Fruit fly (Drosophila melanogaster): ENCODE measurements around the gene pie.
A peak's percentile ranks its signal among the peaks of the same experiment; 100 is the strongest.

The pie gene

DNA sequence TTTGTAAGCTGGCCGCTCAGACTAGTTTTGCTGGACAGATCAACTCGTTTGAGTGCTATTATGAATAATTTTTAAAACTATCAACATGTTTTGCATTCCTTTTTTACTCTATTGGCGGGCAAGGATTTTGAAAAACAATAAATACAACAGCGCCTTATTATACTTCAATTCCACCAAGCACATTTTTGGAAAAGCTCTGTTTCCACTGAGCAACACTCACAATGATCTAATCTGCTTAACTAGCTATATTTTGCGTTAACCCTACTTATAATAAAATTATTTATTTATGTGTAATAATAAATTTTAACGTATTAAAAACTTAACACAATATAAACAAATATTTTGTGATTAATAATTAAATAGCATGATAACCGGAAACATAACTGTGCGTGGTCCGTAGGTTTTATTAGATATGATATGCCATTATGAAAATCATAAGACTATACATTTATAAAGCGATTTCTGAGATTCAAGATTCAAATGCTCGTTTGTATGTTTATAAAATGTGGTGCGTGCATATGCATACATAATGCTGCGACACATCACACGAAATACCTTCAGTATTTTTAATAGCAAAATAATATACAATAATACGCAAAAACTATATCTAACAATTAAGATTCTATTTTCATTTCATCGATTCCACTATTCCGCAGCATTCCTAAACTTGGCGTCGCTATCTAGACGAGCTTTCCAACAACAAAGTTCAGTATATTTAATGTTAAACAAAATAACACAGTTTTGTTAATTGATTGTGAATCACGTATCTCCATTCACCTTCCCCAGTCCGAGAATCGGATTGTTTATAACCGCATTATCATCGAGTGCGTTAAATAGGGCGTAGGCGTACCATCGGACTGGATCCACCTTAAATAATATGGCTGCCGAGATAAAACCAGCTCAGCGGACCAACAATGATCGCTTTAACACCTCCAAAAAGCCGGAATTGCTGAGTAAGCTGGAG, at the start of gene pie, which contains the start of gene Wdfy2:
TSS of gene pie (minus strand) at position 138 of the 964 bp plus-strand sequence.
TSS of gene Wdfy2 (plus strand) at position 649 of the 964 bp plus-strand sequence.
- TF ChIP-seq rn (GFP tag; IDR thresholded peaks at IDR 0.05), result no peak
- TF ChIP-seq CG15710 (tag; optimal IDR thresholded peaks at IDR 0.05), result peak; percentile 16

dm6 chr2L:10472257-10472656, 49.7 kb upstream of the pie start:
- no peak for TF ChIP-seq D1 (tag; optimal IDR thresholded peaks at IDR 0.05)
- TF ChIP-seq CG17806 (tag; optimal IDR thresholded peaks at IDR 0.05), result no peak
- TF ChIP-seq CG8159 (tag; optimal IDR thresholded peaks at IDR 0.05), result no peak
- TF ChIP-seq CG12605 (GFP tag; IDR thresholded peaks at IDR 0.05), result no peak
- no peak for TF ChIP-seq Pif1A (GFP tag; optimal IDR thresholded peaks at IDR 0.05)
- TF ChIP-seq Ets98B (GFP tag; IDR thresholded peaks at IDR 0.05), result no peak
- TF ChIP-seq CG14655 (GFP tag; optimal IDR thresholded peaks at IDR 0.05), result no peak
- no peak for TF ChIP-seq rn (GFP tag; IDR thresholded peaks at IDR 0.05)
- no peak for TF ChIP-seq Snoo (tag; optimal IDR thresholded peaks at IDR 0.05)

- TF ChIP-seq Snoo (tag; optimal IDR thresholded peaks at IDR 0.05), result no peak
- 0 out of 2 replicates have a peak, but pooled peaks have one; percentile 11 for TF ChIP-seq CG32121 (GFP tag; IDR thresholded peaks at IDR 0.05)
- TF ChIP-seq CG12605 (GFP tag; IDR thresholded peaks at IDR 0.05), result no peak
- TF ChIP-seq gl (tag; optimal IDR thresholded peaks at IDR 0.05), result no peak
Measured at dm6 chr2L:10470211-10470610, 47.6 kb upstream of the pie start.

DNA sequence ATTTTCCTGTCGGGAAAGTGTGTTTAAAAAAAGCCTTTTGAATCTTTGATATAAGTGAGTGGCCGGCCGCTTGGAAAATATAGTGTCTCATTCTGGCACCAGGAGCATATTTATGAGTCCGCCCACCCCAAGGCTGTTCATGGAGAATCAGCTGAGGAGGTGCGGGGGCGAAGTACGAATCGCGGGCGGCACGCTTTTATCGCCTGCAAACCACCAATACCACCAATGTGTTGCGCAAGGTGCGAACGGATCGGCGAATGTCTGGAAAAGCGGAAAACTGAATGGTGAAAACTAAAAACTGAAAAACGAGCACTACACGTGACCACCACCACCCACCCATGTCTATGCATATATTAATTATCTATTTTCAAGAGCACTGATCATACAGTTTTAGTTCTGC, 46.4 kb upstream of the pie start:
- no peak for TF ChIP-seq CG14655 (GFP tag; optimal IDR thresholded peaks at IDR 0.05)
- no peak for TF ChIP-seq rn (GFP tag; IDR thresholded peaks at IDR 0.05)

DNA sequence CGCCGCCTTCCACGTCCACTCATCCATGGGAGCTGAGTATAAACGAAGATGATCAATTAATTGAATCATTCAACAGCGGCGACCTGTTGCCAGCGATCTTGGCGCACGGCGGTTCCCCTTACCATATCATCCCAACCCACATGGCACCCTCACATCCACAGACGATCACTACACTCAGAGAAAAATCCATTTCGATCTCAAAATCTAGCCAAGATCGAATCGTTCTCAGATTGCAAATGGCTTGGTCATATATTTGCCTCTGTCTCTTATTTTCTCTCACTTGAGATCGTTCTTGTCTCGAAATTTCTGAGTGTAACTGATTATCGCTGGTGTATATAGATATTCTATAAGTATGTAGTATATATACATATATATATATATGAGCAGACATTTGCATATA, 45.8 kb upstream of the pie start:
- TF ChIP-seq CG14655 (GFP tag; optimal IDR thresholded peaks at IDR 0.05) (peak; percentile 59), CG8301 (tag; optimal IDR thresholded peaks at IDR 0.05) (peak; percentile 43), fd96Ca (GFP tag; IDR thresholded peaks at IDR 0.05) (no peak), CG15710 (tag; optimal IDR thresholded peaks at IDR 0.05) (peak; percentile 70), CG10348 (GFP tag; IDR thresholded peaks at IDR 0.05) (no peak), Pif1B (GFP tag; optimal IDR thresholded peaks at IDR 0.05) (peak; percentile 58), Pif1A (GFP tag; optimal IDR thresholded peaks at IDR 0.05) (peak; percentile 48), CG32121 (GFP tag; IDR thresholded peaks at IDR 0.05) (peak; percentile 67), CG12605 (GFP tag; IDR thresholded peaks at IDR 0.05) (no peak), CG4496 (GFP tag; IDR thresholded peaks at IDR 0.05) (peak; percentile 78), CG34367 (tag; optimal IDR thresholded peaks at IDR 0.05) (peak; percentile 56), D1 (tag; optimal IDR thresholded peaks at IDR 0.05) (no peak), CG8159 (tag; optimal IDR thresholded peaks at IDR 0.05) (peak; percentile 72), rn (GFP tag; IDR thresholded peaks at IDR 0.05) (peak; percentile 17; the same call in 1 of the 2 replicates), Ets98B (GFP tag; IDR thresholded peaks at IDR 0.05) (peak; percentile 51; the same call in 1 of the 2 replicates), CG17806 (tag; optimal IDR thresholded peaks at IDR 0.05) (peak; percentile 64), gl (tag; optimal IDR thresholded peaks at IDR 0.05) (no peak), Snoo (tag; optimal IDR thresholded peaks at IDR 0.05) (peak; percentile 11), CG9948 (tag; optimal IDR thresholded peaks at IDR 0.05) (peak; percentile 23), EcR (GFP tag; optimal IDR thresholded peaks at IDR 0.05) (no peak), CG13204 (GFP tag; optimal IDR thresholded peaks at IDR 0.05) (no peak)

DNA sequence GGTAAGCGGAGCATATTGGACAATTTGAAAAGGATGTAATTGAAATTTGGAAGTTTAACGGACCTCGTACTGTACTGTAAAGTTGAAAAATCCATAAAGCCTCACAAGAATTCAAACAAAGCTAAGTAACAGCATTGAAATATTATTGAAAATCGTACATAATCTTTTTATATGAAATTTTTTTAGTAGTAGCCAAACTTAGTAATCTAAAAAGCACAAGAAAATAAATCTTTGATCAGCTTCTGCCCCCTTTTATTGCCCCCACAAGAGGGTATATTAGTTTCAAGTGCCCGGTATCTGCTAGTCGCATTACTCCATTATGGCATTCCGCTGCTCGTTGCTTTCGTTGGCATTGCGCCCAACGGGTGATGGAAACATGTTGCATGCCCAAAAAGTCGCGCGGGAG, 44.3 kb upstream of the pie start:
- TF ChIP-seq CG14655 (GFP tag; optimal IDR thresholded peaks at IDR 0.05) (peak; percentile 59), CG8301 (tag; optimal IDR thresholded peaks at IDR 0.05) (peak; percentile 38), CG32121 (GFP tag; IDR thresholded peaks at IDR 0.05) (0 out of 2 replicates have a peak, but pooled peaks have one; percentile 45), Pif1A (GFP tag; optimal IDR thresholded peaks at IDR 0.05) (peak; percentile 25), CG17806 (tag; optimal IDR thresholded peaks at IDR 0.05) (no peak)

dm6 chr2L:10458979-10459378, 36.4 kb upstream of the pie start:
- TF ChIP-seq Pif1B (GFP tag; optimal IDR thresholded peaks at IDR 0.05), result no peak
- no peak for TF ChIP-seq CG12605 (GFP tag; IDR thresholded peaks at IDR 0.05)
- TF ChIP-seq CG8159 (tag; optimal IDR thresholded peaks at IDR 0.05), result no peak
- no peak for TF ChIP-seq CG8301 (tag; optimal IDR thresholded peaks at IDR 0.05)
- TF ChIP-seq CG14655 (GFP tag; optimal IDR thresholded peaks at IDR 0.05), result no peak

Data from whole organism, pupa.